Worm (Caenorhabditis elegans) whole organism, young adult: ENCODE results near the gene T05C12.4.

Experiments used
- B0336.3 ChIP-seq: fragments of 200-800 bp; sonication (Bioruptor generic); IDR thresholded peaks from 2 replicates; pipeline ENCODE4 v1.3.6; 2022; ENCODE audit warnings: missing genetic modification characterization, missing compliant biosample characterization
- C17E4.6 ChIP-seq: fragments of 200-800 bp; sonication (Bioruptor generic); IDR thresholded peaks from 2 replicates; pipeline ENCODE4 v1.3.6; 2022; ENCODE audit warnings: missing genetic modification reagents, missing genetic modification characterization, missing compliant biosample characterization
- F10E7.11 ChIP-seq: sonication (generic microtip); optimal IDR thresholded peaks from 2 replicates; lab custom pipeline; 2017; ENCODE audit warnings: mild to moderate bottlenecking, missing genetic modification characterization, moderate library complexity, missing compliant biosample characterization
- F37B4.10 ChIP-seq: fragments of 200-800 bp; sonication (Bioruptor generic); IDR thresholded peaks from 2 replicates; pipeline ENCODE4 v1.3.6; 2022; ENCODE audit warnings: missing genetic modification characterization, missing compliant biosample characterization
- F49E8.2 ChIP-seq: sonication (generic microtip); optimal IDR thresholded peaks from 3 replicates; lab custom pipeline; 2017; ENCODE audit warnings: missing genetic modification characterization, mild to moderate bottlenecking, missing compliant biosample characterization, antibody characterized with exemption, moderate library complexity; ENCODE audit not compliant: insufficient read depth
- F52B5.7 ChIP-seq: sonication (generic microtip); optimal IDR thresholded peaks from 2 replicates; lab custom pipeline; 2016; ENCODE audit warnings: mild to moderate bottlenecking, missing genetic modification characterization, missing compliant biosample characterization
- F57C9.4 ChIP-seq: sonication (generic microtip); optimal IDR thresholded peaks from 2 replicates; lab custom pipeline; 2017; ENCODE audit warnings: mild to moderate bottlenecking, missing genetic modification characterization, missing compliant biosample characterization
- K12H6.12 ChIP-seq: fragments of 200-800 bp; sonication (Bioruptor generic); optimal IDR thresholded peaks from 2 replicates; lab custom pipeline; 2018; ENCODE audit warnings: mild to moderate bottlenecking, missing genetic modification characterization, missing compliant biosample characterization
- Y53G8AR.9 ChIP-seq: fragments of 200-800 bp; sonication (Bioruptor generic); conservative IDR thresholded peaks from 2 replicates; pipeline ENCODE4 v1.3.6; 2022; ENCODE audit warnings: missing genetic modification reagents, missing genetic modification characterization, missing compliant biosample characterization
- ama-1 ChIP-seq, 3 experiments: fragments of 150-350 bp in 1 of 3; sonication (generic microtip) in 2 of 3; optimal IDR thresholded peaks; 2 replicates each; lab custom pipeline; 2014 to 2018; ENCODE audit warnings: missing biosample characterization in 2 of 3, missing genetic modification characterization in 2 of 3, missing genetic modification reagents in 2 of 3
- cebp-2 ChIP-seq: fragments of 200-800 bp; sonication (Bioruptor generic); IDR thresholded peaks from 2 replicates; pipeline ENCODE4 v1.3.6; 2022; ENCODE audit warnings: missing genetic modification characterization, missing compliant biosample characterization
- ceh-79 ChIP-seq: sonication (generic microtip); optimal IDR thresholded peaks from 2 replicates; lab custom pipeline; 2017; ENCODE audit warnings: mild to moderate bottlenecking, missing genetic modification characterization, missing compliant biosample characterization
- ceh-91 ChIP-seq: fragments of 200-800 bp; sonication (Bioruptor generic); IDR thresholded peaks from 2 replicates; pipeline ENCODE4 v1.3.6; 2022; ENCODE audit warnings: missing genetic modification reagents, missing genetic modification characterization, missing compliant biosample characterization
- dpff-1 ChIP-seq: sonication (generic microtip); optimal IDR thresholded peaks from 2 replicates; lab custom pipeline; 2017; ENCODE audit warnings: mild to moderate bottlenecking, missing genetic modification characterization, missing compliant biosample characterization
- efl-1 ChIP-seq: fragments of 150-350 bp; optimal IDR thresholded peaks from 2 replicates; lab custom pipeline; 2014; ENCODE audit warnings: missing biosample characterization, missing genetic modification reagents, missing genetic modification characterization
- egl-18 ChIP-seq: fragments of 200-800 bp; sonication (Bioruptor generic); IDR thresholded peaks from 2 replicates; pipeline ENCODE4 v1.3.6; 2022; ENCODE audit warnings: missing genetic modification reagents, missing genetic modification characterization, missing compliant biosample characterization
- gei-17 ChIP-seq: fragments of 200-800 bp; sonication (Bioruptor generic); optimal IDR thresholded peaks from 2 replicates; lab custom pipeline; 2018; ENCODE audit warnings: mild to moderate bottlenecking, missing genetic modification characterization, missing compliant biosample characterization
- him-1 ChIP-seq: sonication (generic microtip); optimal IDR thresholded peaks from 2 replicates; lab custom pipeline; 2016; ENCODE audit warnings: missing genotype, missing genetic modification reagents, missing genetic modification characterization, missing compliant biosample characterization
- hlh-26 ChIP-seq: fragments of 200-800 bp; sonication (Bioruptor generic); conservative IDR thresholded peaks from 2 replicates; pipeline ENCODE4 v1.3.6; 2022; ENCODE audit warnings: missing genetic modification reagents, missing genetic modification characterization, missing compliant biosample characterization
- hmg-20 ChIP-seq: fragments of 200-800 bp; sonication (Bioruptor generic); IDR thresholded peaks from 2 replicates; pipeline ENCODE4 v1.3.6; 2022; ENCODE audit warnings: missing genetic modification reagents, missing genetic modification characterization, missing compliant biosample characterization
- lin-26 ChIP-seq: fragments of 200-800 bp; sonication (Bioruptor generic); IDR thresholded peaks from 2 replicates; pipeline ENCODE4 v1.3.6; 2022; ENCODE audit warnings: missing genetic modification reagents, missing genetic modification characterization, missing compliant biosample characterization
- lir-1 ChIP-seq: fragments of 200-800 bp; sonication (Bioruptor generic); conservative IDR thresholded peaks from 2 replicates; pipeline ENCODE4 v1.3.6; 2022; ENCODE audit warnings: missing genetic modification reagents, missing genetic modification characterization, missing compliant biosample characterization
- lsl-1 ChIP-seq: fragments of 200-800 bp; sonication (Bioruptor generic); optimal IDR thresholded peaks from 2 replicates; lab custom pipeline; 2018; ENCODE audit warnings: mild to moderate bottlenecking, missing genetic modification characterization, moderate library complexity, missing compliant biosample characterization
- lsy-27 ChIP-seq: sonication (generic microtip); optimal IDR thresholded peaks from 2 replicates; lab custom pipeline; 2017; ENCODE audit warnings: missing genetic modification characterization, mild to moderate bottlenecking, missing compliant biosample characterization, antibody characterized with exemption, missing genotype, borderline replicate concordance; ENCODE audit not compliant: insufficient read depth
- madf-3 ChIP-seq: fragments of 200-800 bp; sonication (Bioruptor generic); IDR thresholded peaks from 2 replicates; pipeline ENCODE4 v1.3.6; 2022; ENCODE audit warnings: missing genetic modification reagents, missing genetic modification characterization, missing compliant biosample characterization
- madf-8 ChIP-seq: fragments of 200-800 bp; sonication (Bioruptor generic); conservative IDR thresholded peaks from 2 replicates; pipeline ENCODE4 v1.3.6; 2022; ENCODE audit warnings: missing genetic modification reagents, missing genetic modification characterization, missing compliant biosample characterization
- mel-28 ChIP-seq: sonication (generic microtip); optimal IDR thresholded peaks from 2 replicates; lab custom pipeline; 2016; ENCODE audit warnings: borderline replicate concordance, mild to moderate bottlenecking, missing genetic modification characterization, missing compliant biosample characterization
- nhr-80 ChIP-seq: sonication (generic microtip); optimal IDR thresholded peaks from 2 replicates; lab custom pipeline; 2016; ENCODE audit warnings: missing genetic modification characterization, missing compliant biosample characterization
- pha-4 ChIP-seq: fragments of 150-350 bp; sonication (generic microtip); optimal IDR thresholded peaks from 2 replicates; lab custom pipeline; 2014; ENCODE audit warnings: missing biosample characterization, missing genetic modification reagents, missing genetic modification characterization
- rcor-1 ChIP-seq: fragments of 200-800 bp; sonication (Bioruptor generic); IDR thresholded peaks from 2 replicates; pipeline ENCODE4 v1.3.6; 2022; ENCODE audit warnings: missing genetic modification reagents, missing genetic modification characterization, missing compliant biosample characterization
- rpc-1 ChIP-seq, 2 experiments: fragments of 150-350 bp in 1 of 2; sonication (generic microtip) in 1 of 2; optimal IDR thresholded peaks; 2 replicates each; lab custom pipeline; 2014 to 2018; ENCODE audit warnings: missing biosample characterization in 1 of 2, missing genetic modification characterization in 1 of 2, missing genetic modification reagents in 1 of 2, missing genotype in 1 of 2
- sea-2 ChIP-seq: fragments of 200-800 bp; sonication (Bioruptor generic); IDR thresholded peaks from 2 replicates; pipeline ENCODE4 v1.3.6; 2022; ENCODE audit warnings: missing genetic modification characterization, missing compliant biosample characterization
- snpc-1.1 ChIP-seq: sonication (generic microtip); optimal IDR thresholded peaks from 2 replicates; lab custom pipeline; 2017; ENCODE audit warnings: missing genetic modification characterization, mild to moderate bottlenecking, missing compliant biosample characterization, antibody characterized with exemption, moderate library complexity, missing genotype, missing genetic modification reagents; ENCODE audit not compliant: insufficient read depth
- snpc-1.3 ChIP-seq: sonication (generic microtip); optimal IDR thresholded peaks from 2 replicates; lab custom pipeline; 2017; ENCODE audit warnings: missing genetic modification characterization, mild to moderate bottlenecking, missing compliant biosample characterization, antibody characterized with exemption, moderate library complexity, missing genotype, missing genetic modification reagents; ENCODE audit not compliant: insufficient read depth
- sptf-2 ChIP-seq: fragments of 200-800 bp; sonication (Bioruptor generic); optimal IDR thresholded peaks from 2 replicates; lab custom pipeline; 2018; ENCODE audit warnings: mild to moderate bottlenecking, missing genetic modification characterization, missing compliant biosample characterization
- unc-62 ChIP-seq: fragments of 150-350 bp; optimal IDR thresholded peaks from 2 replicates; lab custom pipeline; 2014; ENCODE audit warnings: missing biosample characterization, missing genetic modification reagents, missing genetic modification characterization
- zim-3 ChIP-seq: sonication (generic microtip); optimal IDR thresholded peaks from 2 replicates; lab custom pipeline; 2017; ENCODE audit warnings: mild to moderate bottlenecking, missing genetic modification characterization, moderate library complexity, missing compliant biosample characterization
- ztf-18 ChIP-seq: sonication (generic microtip); optimal IDR thresholded peaks from 2 replicates; lab custom pipeline; 2016; ENCODE audit warnings: missing genotype, mild to moderate bottlenecking, missing genetic modification characterization, missing compliant biosample characterization
- ztf-26 ChIP-seq: sonication (generic microtip); optimal IDR thresholded peaks from 2 replicates; lab custom pipeline; 2017; ENCODE audit warnings: missing genetic modification characterization, missing compliant biosample characterization
- ztf-3 ChIP-seq: fragments of 200-800 bp; sonication (Bioruptor generic); optimal IDR thresholded peaks from 2 replicates; lab custom pipeline; 2018; ENCODE audit warnings: mild to moderate bottlenecking, missing genetic modification characterization, missing compliant biosample characterization

The T05C12.4 gene

ce11 chrII:8212680-8213079 is 32.5 kb upstream of the T05C12.4 start, which contains the start of gene twk-3:
TSS of gene twk-3 (minus strand) at chrII:8212780.
- TF ChIP-seq sea-2 (GFP tag; lab: Robert Waterston, UW) = no peak
- TF ChIP-seq F49E8.2 (tag; lab: Kevin White, UChicago) = no peak
- TF ChIP-seq Y53G8AR.9 (GFP tag; lab: Robert Waterston, UW) = no peak
- no peak for TF ChIP-seq egl-18 (GFP tag; lab: Robert Waterston, UW)

- TF ChIP-seq dpff-1 (tag; lab: Kevin White, UChicago) (no peak), C17E4.6 (GFP tag; lab: Robert Waterston, UW) (no peak), lsl-1 (GFP tag; lab: Kevin White, UChicago) (no peak), efl-1 (GFP tag; lab: Kevin White, UChicago) (no peak), rpc-1 (optimal IDR thresholded peaks at IDR 0.05; lab: Kevin White, UChicago) (no peak), rpc-1 (tag; optimal IDR thresholded peaks at IDR 0.05; lab: Kevin White, UChicago) (no peak), him-1 (tag; lab: Kevin White, UChicago) (no peak), ama-1 (optimal IDR thresholded peaks at IDR 0.05; lab: Kevin White, UChicago) (no peak), ama-1 (GFP tag; optimal IDR thresholded peaks at IDR 0.05; lab: Kevin White, UChicago) (no peak), B0336.3 (no peak), F52B5.7 (tag; lab: Kevin White, UChicago) (no peak), mel-28 (no peak), snpc-1.3 (no peak), ceh-91 (no peak), rcor-1 (GFP tag; lab: Robert Waterston, UW) (no peak), unc-62 (GFP tag; lab: Kevin White, UChicago) (no peak), lir-1 (GFP tag; lab: Robert Waterston, UW) (no peak), madf-8 (GFP tag; lab: Robert Waterston, UW) (no peak), ztf-18 (tag; lab: Kevin White, UChicago) (no peak), pha-4 (tag; lab: Kevin White, UChicago) (no peak), ztf-3 (no peak), lsy-27 (tag; lab: Kevin White, UChicago) (no peak)
These were observed 29.3 kb upstream of the T05C12.4 start, which contains the start of gene M110.8 for ce11 chrII:8209476-8209875. TSS of gene M110.8 (minus strand) at chrII:8209576.

- TF ChIP-seq nhr-80 (peak; percentile 48), hmg-20 (GFP tag; lab: Robert Waterston, UW) (no peak), F10E7.11 (tag; lab: Kevin White, UChicago) (no peak), F57C9.4 (no peak)
- TF ChIP-seq, all 124 proteins: peak for 1
These were observed 25.4 kb upstream of the T05C12.4 start for ce11 chrII:8205612-8206011.

DNA sequence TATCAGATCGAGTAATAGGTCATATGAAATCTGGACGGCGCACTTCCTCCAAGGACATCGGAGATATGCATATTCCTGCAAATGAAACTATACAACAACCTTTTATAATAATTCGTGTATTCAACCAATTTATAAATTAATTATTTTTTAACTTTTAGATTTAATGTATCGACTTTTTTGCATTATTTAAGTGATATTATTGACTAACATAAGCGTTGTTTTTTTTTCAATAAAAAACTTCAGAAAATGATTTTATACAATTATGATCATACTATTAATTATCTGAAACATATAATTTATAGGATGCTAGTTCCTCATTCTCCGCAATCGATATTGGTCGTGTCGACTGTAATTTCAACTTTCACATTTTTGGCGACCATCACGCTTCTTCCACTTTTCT is 23.9 kb upstream of the T05C12.4 start, which contains the start of gene col-76:
TSS of gene col-76 (plus strand) at position 301 of the 400 bp plus-strand sequence.
- TF ChIP-seq madf-3 (GFP tag; lab: Robert Waterston, UW) (no peak), F37B4.10 (GFP tag; lab: Robert Waterston, UW) (no peak), hlh-26 (no peak), ztf-26 (tag; lab: Kevin White, UChicago) (no peak), snpc-1.1 (no peak), sptf-2 (GFP tag; lab: Kevin White, UChicago) (no peak), K12H6.12 (tag; lab: Kevin White, UChicago) (no peak), zim-3 (tag; lab: Kevin White, UChicago) (no peak), ceh-79 (tag; lab: Kevin White, UChicago) (no peak), gei-17 (GFP tag; lab: Kevin White, UChicago) (no peak), ama-1 (optimal IDR thresholded peaks at IDR 0.05; lab: Kevin White, UChicago) (no peak), ama-1 (GFP tag; optimal IDR thresholded peaks at IDR 0.05; lab: Kevin White, UChicago) (no peak), lin-26 (no peak), cebp-2 (no peak), mel-28 (no peak), unc-62 (GFP tag; lab: Kevin White, UChicago) (no peak)
